Worm (Caenorhabditis elegans) whole organism, L3 larva: ENCODE results near the gene T23G7.3.

ENCODE experiments used
- jun-1 ChIP-seq: fragments of 150-350 bp; optimal IDR thresholded peaks from 2 replicates; lab custom pipeline; 2014; ENCODE audit warnings: missing biosample characterization, missing genetic modification reagents, missing genetic modification characterization
- nfya-1 ChIP-seq: sonication (generic microtip); optimal IDR thresholded peaks from 2 replicates; lab custom pipeline; 2017; ENCODE audit warnings: missing genetic modification characterization, mild to moderate bottlenecking, missing compliant biosample characterization, antibody characterized with exemption, moderate library complexity; ENCODE audit not compliant: insufficient read depth
- skn-1 ChIP-seq: fragments of 150-350 bp; optimal IDR thresholded peaks from 2 replicates; lab custom pipeline; 2014; ENCODE audit warnings: missing biosample characterization, missing genetic modification characterization
- tbx-2 ChIP-seq: sonication (generic microtip); optimal IDR thresholded peaks from 2 replicates; lab custom pipeline; 2016; ENCODE audit warnings: mild to moderate bottlenecking, missing genetic modification characterization, missing compliant biosample characterization
- unc-39 ChIP-seq: sonication (generic microtip); optimal IDR thresholded peaks from 4 replicates; lab custom pipeline; 2017; ENCODE audit warnings: missing biosample characterization, missing genetic modification characterization

DNA sequence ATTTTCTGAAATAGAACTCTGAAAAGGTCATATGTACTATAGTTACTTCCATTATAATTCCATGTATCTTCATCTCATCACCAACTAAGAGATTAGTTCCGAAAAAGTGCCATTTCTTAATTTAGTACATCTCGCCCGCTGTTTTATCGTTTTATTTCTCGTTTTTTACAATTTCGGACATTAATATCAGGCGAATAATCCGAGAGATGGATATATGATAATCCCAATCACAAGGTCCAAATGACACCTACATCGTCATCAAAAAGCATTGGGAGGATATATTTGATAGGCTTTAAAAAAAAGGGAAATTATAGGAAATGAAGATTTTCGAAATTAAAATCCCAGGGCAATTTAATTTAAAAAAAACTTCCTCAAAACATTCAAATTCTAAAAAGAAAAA is 47.3 kb downstream of the T23G7.3 start:
- no peak for TF ChIP-seq jun-1 (tag; lab: Kevin White, UChicago)
- TF ChIP-seq tbx-2: no peak
- no peak for TF ChIP-seq nfya-1
- no peak for TF ChIP-seq skn-1 (tag; lab: Kevin White, UChicago)
- TF ChIP-seq unc-39: no peak
